Worm (Caenorhabditis elegans) whole organism, late embryonic: ENCODE data around the gene F07A11.1.

Source experiments
- C08G9.2 ChIP-seq: sonication (generic microtip); optimal IDR thresholded peaks from 2 replicates; lab custom pipeline; 2016; ENCODE audit warnings: mild to moderate bottlenecking, missing genetic modification characterization, moderate library complexity, missing compliant biosample characterization
- C38D4.7 ChIP-seq: fragments of 200-800 bp; sonication (Bioruptor generic); optimal IDR thresholded peaks from 2 replicates; lab custom pipeline; 2018; ENCODE audit warnings: mild to moderate bottlenecking, missing genetic modification characterization, moderate library complexity, missing compliant biosample characterization
- K02D7.2 ChIP-seq: sonication (generic microtip); optimal IDR thresholded peaks from 2 replicates; lab custom pipeline; 2017; ENCODE audit warnings: mild to moderate bottlenecking, missing genetic modification characterization, missing compliant biosample characterization
- T23F11.4 ChIP-seq: fragments of 200-800 bp; sonication (Bioruptor generic); optimal IDR thresholded peaks from 2 replicates; lab custom pipeline; 2018; ENCODE audit warnings: mild to moderate bottlenecking, missing genetic modification characterization, missing compliant biosample characterization
- ahr-1 ChIP-seq: sonication (generic microtip); optimal IDR thresholded peaks from 2 replicates; lab custom pipeline; 2016; ENCODE audit warnings: missing genetic modification characterization, missing compliant biosample characterization
- ama-1 ChIP-seq: fragments of 150-350 bp; optimal IDR thresholded peaks from 2 replicates; lab custom pipeline; 2014
- ceh-14 ChIP-seq: sonication (generic microtip); optimal IDR thresholded peaks from 2 replicates; lab custom pipeline; 2016; ENCODE audit warnings: missing genotype, missing genetic modification characterization, missing compliant biosample characterization
- ceh-18 ChIP-seq: sonication (generic microtip); optimal IDR thresholded peaks from 2 replicates; lab custom pipeline; 2016; ENCODE audit warnings: missing genetic modification characterization, missing compliant biosample characterization
- ceh-2 ChIP-seq: sonication (generic microtip); optimal IDR thresholded peaks from 2 replicates; lab custom pipeline; 2016; ENCODE audit warnings: missing genotype, missing genetic modification characterization, missing compliant biosample characterization
- ceh-30 ChIP-seq: fragments of 150-350 bp; optimal IDR thresholded peaks from 2 replicates; lab custom pipeline; 2014; ENCODE audit warnings: missing biosample characterization, missing genetic modification characterization
- ceh-31 ChIP-seq: sonication (generic microtip); optimal IDR thresholded peaks from 2 replicates; lab custom pipeline; 2016; ENCODE audit warnings: missing genetic modification characterization, missing compliant biosample characterization
- ceh-48 ChIP-seq: sonication (generic microtip); optimal IDR thresholded peaks from 2 replicates; lab custom pipeline; 2016; ENCODE audit warnings: missing genetic modification characterization, inconsistent platforms, missing compliant biosample characterization
- ceh-9 ChIP-seq: sonication (generic microtip); optimal IDR thresholded peaks from 2 replicates; lab custom pipeline; 2016; ENCODE audit warnings: mild to moderate bottlenecking, missing genetic modification characterization, inconsistent platforms, missing compliant biosample characterization
- che-1 ChIP-seq: sonication (generic microtip); optimal IDR thresholded peaks from 2 replicates; lab custom pipeline; 2016; ENCODE audit warnings: mild to moderate bottlenecking, missing genetic modification characterization, missing compliant biosample characterization
- dmd-4 ChIP-seq: sonication (generic microtip); optimal IDR thresholded peaks from 2 replicates; lab custom pipeline; 2016; ENCODE audit warnings: borderline replicate concordance, missing genetic modification characterization, missing compliant biosample characterization
- elt-2 ChIP-seq: sonication (generic microtip); optimal IDR thresholded peaks from 2 replicates; lab custom pipeline; 2016; ENCODE audit warnings: missing genetic modification reagents, missing genetic modification characterization, missing compliant biosample characterization
- ets-4 ChIP-seq: sonication (generic microtip); optimal IDR thresholded peaks from 2 replicates; lab custom pipeline; 2016; ENCODE audit warnings: missing genetic modification characterization, missing compliant biosample characterization
- fax-1 ChIP-seq: sonication (generic microtip); optimal IDR thresholded peaks from 2 replicates; lab custom pipeline; 2016; ENCODE audit warnings: missing genotype, missing genetic modification characterization, missing compliant biosample characterization
- fkh-10 ChIP-seq: fragments of 150-350 bp; optimal IDR thresholded peaks from 2 replicates; lab custom pipeline; 2014; ENCODE audit warnings: missing biosample characterization, missing genetic modification reagents, missing genetic modification characterization
- fkh-6 ChIP-seq: sonication (generic microtip); optimal IDR thresholded peaks from 2 replicates; lab custom pipeline; 2016; ENCODE audit warnings: missing genetic modification characterization, missing compliant biosample characterization
- gmeb-2 ChIP-seq: sonication (generic microtip); optimal IDR thresholded peaks from 2 replicates; lab custom pipeline; 2016; ENCODE audit warnings: missing genetic modification characterization, inconsistent platforms, missing compliant biosample characterization
- hlh-13 ChIP-seq: fragments of 200-800 bp; sonication (Bioruptor generic); optimal IDR thresholded peaks from 2 replicates; lab custom pipeline; 2018; ENCODE audit warnings: mild to moderate bottlenecking, missing genetic modification characterization, missing compliant biosample characterization
- hlh-6 ChIP-seq: sonication (generic microtip); optimal IDR thresholded peaks from 2 replicates; lab custom pipeline; 2016; ENCODE audit warnings: missing genotype, missing genetic modification characterization, missing compliant biosample characterization
- hlh-8 ChIP-seq: sonication (generic microtip); optimal IDR thresholded peaks from 2 replicates; lab custom pipeline; 2016; ENCODE audit warnings: missing genotype, missing genetic modification characterization, missing compliant biosample characterization
- lim-6 ChIP-seq: sonication (generic microtip); optimal IDR thresholded peaks from 2 replicates; lab custom pipeline; 2016; ENCODE audit warnings: missing genetic modification characterization, missing compliant biosample characterization
- lin-11 ChIP-seq: fragments of 200-800 bp; sonication (Bioruptor generic); optimal IDR thresholded peaks from 2 replicates; lab custom pipeline; 2018; ENCODE audit warnings: mild to moderate bottlenecking, missing genetic modification characterization, missing compliant biosample characterization
- mec-3 ChIP-seq: sonication (generic microtip); optimal IDR thresholded peaks from 2 replicates; lab custom pipeline; 2016; ENCODE audit warnings: borderline replicate concordance, missing genetic modification characterization, missing compliant biosample characterization
- nfya-1 ChIP-seq: sonication (generic microtip); optimal IDR thresholded peaks from 2 replicates; lab custom pipeline; 2017; ENCODE audit warnings: missing genetic modification characterization, mild to moderate bottlenecking, missing compliant biosample characterization, antibody characterized with exemption, moderate library complexity
- odd-2 ChIP-seq: sonication (generic microtip); optimal IDR thresholded peaks from 2 replicates; lab custom pipeline; 2017; ENCODE audit warnings: antibody characterized with exemption, mild to moderate bottlenecking, missing genetic modification characterization, missing compliant biosample characterization
- pag-3 ChIP-seq: sonication (generic microtip); optimal IDR thresholded peaks from 2 replicates; lab custom pipeline; 2016; ENCODE audit warnings: missing compliant biosample characterization, missing genetic modification characterization, borderline replicate concordance
- pax-1 ChIP-seq: fragments of 150-350 bp; optimal IDR thresholded peaks from 2 replicates; lab custom pipeline; 2014; ENCODE audit warnings: missing biosample characterization, missing genetic modification characterization
- sox-4 ChIP-seq: sonication (generic microtip); optimal IDR thresholded peaks from 2 replicates; lab custom pipeline; 2017; ENCODE audit warnings: mild to moderate bottlenecking, missing genetic modification characterization, inconsistent platforms, missing compliant biosample characterization
- ttx-3 ChIP-seq: sonication (generic microtip); optimal IDR thresholded peaks from 2 replicates; lab custom pipeline; 2016; ENCODE audit warnings: missing genetic modification reagents, missing genetic modification characterization, missing compliant biosample characterization
- unc-55 ChIP-seq: sonication (generic microtip); optimal IDR thresholded peaks from 2 replicates; lab custom pipeline; 2017; ENCODE audit warnings: missing biosample characterization, missing genetic modification reagents, missing genetic modification characterization

The F07A11.1 gene

ce11 chrII:11614103-11614857, 22.4 kb upstream of the F07A11.1 start:
- no peak for TF ChIP-seq ceh-30 (tag; lab: Kevin White, UChicago)
- TF ChIP-seq gmeb-2 (tag; lab: Kevin White, UChicago) = no peak
- no peak for TF ChIP-seq ceh-31 (tag; lab: Kevin White, UChicago)
- no peak for TF ChIP-seq C38D4.7 (GFP tag; lab: Kevin White, UChicago)
- no peak for TF ChIP-seq odd-2 (tag; lab: Kevin White, UChicago)
- TF ChIP-seq ahr-1 = no peak
- no peak for TF ChIP-seq lim-6 (tag; lab: Kevin White, UChicago)
- no peak for TF ChIP-seq ceh-9 (tag; lab: Kevin White, UChicago)
- no peak for TF ChIP-seq hlh-13 (GFP tag; lab: Kevin White, UChicago)
- TF ChIP-seq ceh-48 (tag; lab: Kevin White, UChicago) = no peak
- no peak for TF ChIP-seq ceh-14 (tag; lab: Kevin White, UChicago)
- TF ChIP-seq hlh-6 (tag; lab: Kevin White, UChicago) = no peak

ce11 chrII:11612034-11612723, 20.3 kb upstream of the F07A11.1 start, which contains the start of gene F07A11.5:
Gene F07A11.5 (plus strand): TSS chrII:11612300.
- no peak for TF ChIP-seq ceh-18
- TF ChIP-seq fax-1 (tag; lab: Kevin White, UChicago) = no peak
- no peak for TF ChIP-seq fkh-10 (GFP tag; lab: Kevin White, UChicago)
- no peak for TF ChIP-seq ets-4
- TF ChIP-seq mec-3 (tag; lab: Kevin White, UChicago) = no peak
- TF ChIP-seq C38D4.7 (GFP tag; lab: Kevin White, UChicago) = no peak
- TF ChIP-seq ttx-3 (tag; lab: Kevin White, UChicago) = no peak
- TF ChIP-seq fkh-6 (tag; lab: Kevin White, UChicago) = no peak
- TF ChIP-seq dmd-4 (tag; lab: Kevin White, UChicago) = no peak
- TF ChIP-seq gmeb-2 (tag; lab: Kevin White, UChicago) = no peak

- TF ChIP-seq ceh-2 = no peak
- TF ChIP-seq unc-55 (GFP tag; lab: Kevin White, UChicago) = no peak
- TF ChIP-seq ahr-1 = no peak
- TF ChIP-seq nfya-1 (tag; lab: Kevin White, UChicago) = no peak
- peak; percentile 98 for TF ChIP-seq elt-2 (tag; lab: Kevin White, UChicago)
Observed at ce11 chrII:11611462-11611861, 19.5 kb upstream of the F07A11.1 start.

DNA sequence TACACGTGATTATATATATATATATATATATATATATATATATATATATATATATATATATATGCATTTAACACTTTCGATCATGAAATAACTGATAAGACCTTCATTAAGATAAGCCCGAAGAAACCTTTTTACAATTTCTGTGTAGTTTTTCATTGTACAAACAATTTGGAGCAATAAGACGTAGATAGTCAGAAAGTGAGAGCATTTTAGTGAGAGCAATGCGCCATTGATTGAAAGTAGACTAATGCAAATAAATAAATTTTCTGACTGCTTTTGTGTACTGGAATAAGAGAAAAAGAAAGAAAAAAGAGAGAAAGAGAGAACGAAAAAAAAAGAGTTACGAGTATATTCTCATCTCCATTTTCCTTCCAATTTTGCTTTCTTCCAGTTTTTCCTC, 12.7 kb upstream of the F07A11.1 start:
- TF ChIP-seq C38D4.7 (GFP tag; lab: Kevin White, UChicago) (no peak), hlh-8 (tag; lab: Kevin White, UChicago) (no peak), pax-1 (tag; lab: Kevin White, UChicago) (no peak), ceh-18 (no peak), lin-11 (tag; lab: Kevin White, UChicago) (no peak), K02D7.2 (no peak), ceh-9 (tag; lab: Kevin White, UChicago) (no peak), pag-3 (tag; lab: Kevin White, UChicago) (no peak), gmeb-2 (tag; lab: Kevin White, UChicago) (no peak), sox-4 (tag; lab: Kevin White, UChicago) (no peak), T23F11.4 (GFP tag; lab: Kevin White, UChicago) (no peak), C08G9.2 (no peak), ama-1 (lab: Kevin White, UChicago) (no peak), che-1 (no peak), ceh-48 (tag; lab: Kevin White, UChicago) (no peak)
